Fruit fly (Drosophila melanogaster): Measurements from ENCODE around the gene ymp.

ymp gene

dm6 chr3R:25543565-25544317 lies 65.2 kb downstream of the ymp start (continued):
- TF ChIP-seq CG8089 (GFP tag; optimal IDR thresholded peaks at IDR 0.05) (no peak), bab2 (GFP tag; optimal IDR thresholded peaks at IDR 0.05) (no peak), Dip2 (GFP tag; IDR thresholded peaks at IDR 0.05) (no peak), insv (GFP tag; optimal IDR thresholded peaks at IDR 0.05) (no peak), CG12299 (tag; optimal IDR thresholded peaks at IDR 0.05) (no peak), chinmo (GFP tag; IDR thresholded peaks at IDR 0.05; ENCODE audit: partially characterized antibody) (0 out of 4 replicates have a peak, but pooled peaks have one; percentile 19), Oli (tag; optimal IDR thresholded peaks at IDR 0.05) (peak; percentile 23), Xbp1 (GFP tag; optimal IDR thresholded peaks at IDR 0.05) (no peak), BtbVII (GFP tag; optimal IDR thresholded peaks at IDR 0.05) (peak; percentile 68), Hand (GFP tag; optimal IDR thresholded peaks at IDR 0.05) (no peak), CG31441 (GFP tag; IDR thresholded peaks at IDR 0.05) (0 out of 2 replicates have a peak, but pooled peaks have one; percentile 36), CG17385 (GFP tag; optimal IDR thresholded peaks at IDR 0.05) (peak; percentile 10), chif (GFP tag; optimal IDR thresholded peaks at IDR 0.05) (peak in 1 of 2 experiments; percentile 11), CG2202 (tag; optimal IDR thresholded peaks at IDR 0.05) (no peak), D (optimal IDR thresholded peaks at IDR 0.05) (no peak), D (GFP tag; optimal IDR thresholded peaks at IDR 0.05) (peak; percentile 12), Taf1 (GFP tag; IDR thresholded peaks at IDR 0.05) (no peak), sc (optimal IDR thresholded peaks at IDR 0.05) (no peak), sc (GFP tag; optimal IDR thresholded peaks at IDR 0.05) (peak; percentile 5), shn (GFP tag; optimal IDR thresholded peaks at IDR 0.05) (no peak), CG13296 (GFP tag; optimal IDR thresholded peaks at IDR 0.05) (peak; percentile 22), gfzf (GFP tag; optimal IDR thresholded peaks at IDR 0.05) (no peak), Trl (optimal IDR thresholded peaks at IDR 0.05) (no peak), Trl (GFP tag; optimal IDR thresholded peaks at IDR 0.05) (no peak), CG15601 (tag; optimal IDR thresholded peaks at IDR 0.05) (peak; percentile 24), CG3281 (GFP tag; optimal IDR thresholded peaks at IDR 0.05) (peak; percentile 19), Nf-YA (GFP tag; IDR thresholded peaks at IDR 0.05) (no peak), Max (GFP tag; optimal IDR thresholded peaks at IDR 0.05) (no peak), dmrt99B (tag; optimal IDR thresholded peaks at IDR 0.05) (peak; percentile 30), tll (GFP tag; optimal IDR thresholded peaks at IDR 0.05) (no peak), CG14014 (GFP tag; IDR thresholded peaks at IDR 0.05) (0 out of 2 replicates have a peak, but pooled peaks have one; percentile 17), CG11695 (GFP tag; IDR thresholded peaks at IDR 0.05) (no peak), CG7963 (GFP tag; IDR thresholded peaks at IDR 0.05; ENCODE audit: partially characterized antibody) (no peak), sim (GFP tag; IDR thresholded peaks at IDR 0.05) (no peak), slp2 (GFP tag; optimal IDR thresholded peaks at IDR 0.05) (no peak), ssp (GFP tag; IDR thresholded peaks at IDR 0.05) (no peak), Nf-YB (GFP tag; optimal IDR thresholded peaks at IDR 0.05) (no peak)

All from whole organism, embryonic.